Fruit fly (Drosophila melanogaster) whole organism, adult: ENCODE results near the gene orion.

ENCODE experiments used
- CG11617 ChIP-seq: fragments of 200-800 bp; sonication (Bioruptor generic); optimal IDR thresholded peaks from 2 replicates; lab custom pipeline; 2017; ENCODE audit warnings: mild to moderate bottlenecking, missing biosample characterization, missing genetic modification reagents, missing genetic modification characterization
- CG12768 ChIP-seq: fragments of 200-800 bp; sonication (Bioruptor generic); optimal IDR thresholded peaks from 2 replicates; lab custom pipeline; 2017; ENCODE audit warnings: missing biosample characterization, missing genetic modification characterization, mild to moderate bottlenecking, moderate library complexity, missing genetic modification reagents
- CG14711 ChIP-seq: fragments of 200-800 bp; sonication (Bioruptor generic); optimal IDR thresholded peaks from 2 replicates; lab custom pipeline; 2018; ENCODE audit warnings: missing biosample characterization, mild to moderate bottlenecking, missing genetic modification characterization, moderate library complexity
- CG1620 ChIP-seq: fragments of 200-800 bp; sonication (Bioruptor generic); optimal IDR thresholded peaks from 2 replicates; lab custom pipeline; 2016; ENCODE audit warnings: missing biosample characterization, missing genetic modification characterization
- CG33017 ChIP-seq: fragments of 200-800 bp; sonication (Bioruptor generic); optimal IDR thresholded peaks from 2 replicates; lab custom pipeline; 2018; ENCODE audit warnings: missing biosample characterization, mild to moderate bottlenecking, missing genetic modification characterization, moderate library complexity
- CG5204 ChIP-seq: fragments of 200-800 bp; sonication (Bioruptor generic); optimal IDR thresholded peaks from 2 replicates; lab custom pipeline; 2016; ENCODE audit warnings: missing biosample characterization, missing genetic modification characterization
- CG7045 ChIP-seq: fragments of 200-800 bp; sonication (Bioruptor generic); optimal IDR thresholded peaks from 2 replicates; lab custom pipeline; 2017; ENCODE audit warnings: missing biosample characterization, mild to moderate bottlenecking, missing genetic modification characterization
- CG7101 ChIP-seq: fragments of 200-800 bp; sonication (Bioruptor generic); optimal IDR thresholded peaks from 2 replicates; lab custom pipeline; 2018; ENCODE audit warnings: missing biosample characterization, mild to moderate bottlenecking, missing genetic modification characterization, moderate library complexity
- Clk ChIP-seq: fragments of 200-800 bp; sonication (Bioruptor generic); optimal IDR thresholded peaks from 2 replicates; lab custom pipeline; 2017; ENCODE audit warnings: missing biosample characterization, missing genetic modification characterization
- Crg-1 ChIP-seq: fragments of 200-800 bp; sonication (Bioruptor generic); optimal IDR thresholded peaks from 2 replicates; lab custom pipeline; 2016; ENCODE audit warnings: missing biosample characterization, missing genetic modification characterization
- Hr96 ChIP-seq: fragments of 200-800 bp; sonication (Bioruptor generic); optimal IDR thresholded peaks from 2 replicates; lab custom pipeline; 2016; ENCODE audit warnings: missing biosample characterization, missing genetic modification characterization
- Mnt ChIP-seq: fragments of 200-800 bp; sonication (Bioruptor generic); optimal IDR thresholded peaks from 2 replicates; lab custom pipeline; 2016; ENCODE audit warnings: missing biosample characterization, mild to moderate bottlenecking, missing genetic modification characterization
- bab1 ChIP-seq: fragments of 200-800 bp; sonication (Bioruptor generic); optimal IDR thresholded peaks from 3 replicates; lab custom pipeline; 2019; ENCODE audit warnings: missing biosample characterization, mild to moderate bottlenecking, missing genetic modification characterization, moderate library complexity
- cic ChIP-seq: fragments of 200-800 bp; sonication (Bioruptor generic); optimal IDR thresholded peaks from 2 replicates; lab custom pipeline; 2017; ENCODE audit warnings: missing biosample characterization, mild to moderate bottlenecking, missing genetic modification characterization, moderate library complexity
- cnc ChIP-seq, 2 experiments: fragments of >200 bp; optimal IDR thresholded peaks; 2 replicates each; lab custom pipeline; 2017
- kay ChIP-seq: fragments of 200-800 bp; sonication (Bioruptor generic); peaks from one replicate; lab custom pipeline; 2016; ENCODE audit warnings: missing biosample characterization, missing genetic modification characterization, borderline replicate concordance
- ovo ChIP-seq: fragments of 200-800 bp; sonication (Bioruptor generic); optimal IDR thresholded peaks from 2 replicates; lab custom pipeline; 2016; ENCODE audit warnings: missing biosample characterization, missing genetic modification characterization
- pad ChIP-seq: fragments of 200-800 bp; sonication (Bioruptor generic); optimal IDR thresholded peaks from 3 replicates; lab custom pipeline; 2017; ENCODE audit warnings: missing biosample characterization, missing genetic modification characterization, mild to moderate bottlenecking, moderate library complexity, missing genetic modification reagents
- tj ChIP-seq: fragments of 200-800 bp; sonication (Bioruptor generic); optimal IDR thresholded peaks from 3 replicates; lab custom pipeline; 2017; ENCODE audit warnings: missing biosample characterization, mild to moderate bottlenecking, missing genetic modification characterization, moderate library complexity
- toe ChIP-seq: fragments of 200-800 bp; sonication (Bioruptor generic); optimal IDR thresholded peaks from 2 replicates; lab custom pipeline; 2016; ENCODE audit warnings: missing biosample characterization, missing genetic modification characterization

Gene orion

DNA sequence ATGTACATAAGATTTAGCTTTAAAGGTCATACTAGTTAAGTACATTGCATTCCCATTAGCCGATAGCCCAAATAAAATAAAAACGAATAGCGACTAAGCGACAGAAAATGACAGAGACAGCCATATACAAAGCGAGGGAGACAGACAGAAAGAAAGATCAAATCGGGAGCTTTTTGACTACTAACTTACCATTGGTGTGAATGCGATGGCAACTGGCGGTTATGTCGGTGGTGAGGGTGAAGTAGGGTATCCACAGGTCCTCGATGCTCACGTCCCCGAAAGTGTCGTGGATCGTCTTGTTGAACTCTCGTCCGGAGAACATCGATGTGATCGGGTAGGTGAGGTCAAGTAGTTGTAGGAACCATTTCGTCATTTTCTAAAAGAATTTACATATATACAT is 14.3 kb upstream of the orion start:
- TF ChIP-seq CG7045 (GFP tag; lab: Kevin White, UChicago) (no peak), CG14711 (no peak), toe (GFP tag; lab: Kevin White, UChicago) (no peak), Clk (no peak), pad (GFP tag; lab: Kevin White, UChicago) (no peak), CG5204 (GFP tag; lab: Kevin White, UChicago) (no peak), cic (GFP tag; lab: Kevin White, UChicago) (no peak), CG7101 (tag; lab: Kevin White, UChicago) (no peak), bab1 (no peak), CG1620 (GFP tag; lab: Kevin White, UChicago) (no peak), Hr96 (GFP tag; lab: Kevin White, UChicago) (no peak), CG33017 (tag; lab: Kevin White, UChicago) (no peak), Crg-1 (GFP tag; lab: Kevin White, UChicago) (no peak), CG12768 (GFP tag; lab: Kevin White, UChicago) (no peak), cnc (optimal IDR thresholded peaks at IDR 0.05; lab: Kevin White, UChicago) (no peak), CG11617 (no peak), tj (GFP tag; lab: Kevin White, UChicago) (no peak)

DNA sequence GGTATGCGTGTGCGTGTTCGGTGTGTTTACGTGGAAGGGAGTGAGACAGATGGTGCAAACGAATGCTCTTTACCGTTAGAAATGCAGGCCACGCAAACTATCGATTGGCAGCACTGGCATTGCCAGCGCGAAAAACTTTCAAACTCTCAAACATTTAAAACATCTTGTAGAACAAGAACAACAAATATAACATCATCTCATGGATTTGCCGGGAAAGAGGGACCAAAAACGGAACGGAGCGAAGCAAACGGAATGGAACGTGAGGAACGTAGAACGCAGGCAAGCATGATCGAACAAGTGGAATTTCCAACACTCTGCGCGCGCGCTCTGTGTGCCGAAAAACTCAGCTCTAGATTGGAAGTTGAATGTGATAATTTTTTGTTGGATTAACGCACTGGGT is 12.8 kb upstream of the orion start:
- TF ChIP-seq pad (GFP tag; lab: Kevin White, UChicago) (no peak), ovo (GFP tag; lab: Kevin White, UChicago) (peak; percentile 70)

DNA sequence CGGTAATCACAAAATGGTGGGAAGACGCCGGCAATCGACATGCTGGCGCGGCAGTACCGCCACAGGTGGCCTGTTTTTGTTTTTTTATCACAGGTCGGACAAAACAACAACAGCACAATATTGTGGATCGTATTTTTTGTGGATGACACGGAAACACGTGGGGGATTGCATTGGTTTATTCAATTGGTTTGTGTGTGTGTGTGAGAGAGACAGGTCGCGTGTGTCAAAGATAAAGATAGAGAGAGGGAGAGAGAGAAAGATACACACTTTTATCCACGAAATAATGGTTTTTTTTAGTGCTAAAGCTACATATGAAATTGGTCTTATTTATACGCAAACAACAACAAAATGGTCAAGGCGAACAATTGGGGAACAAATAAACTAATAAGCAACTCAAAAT is 12.3 kb upstream of the orion start:
- TF ChIP-seq toe (GFP tag; lab: Kevin White, UChicago) (no peak), CG5204 (GFP tag; lab: Kevin White, UChicago) (no peak), Hr96 (GFP tag; lab: Kevin White, UChicago) (no peak), cic (GFP tag; lab: Kevin White, UChicago) (no peak), bab1 (no peak), CG33017 (tag; lab: Kevin White, UChicago) (no peak), Clk (no peak), Mnt (peak; percentile 70)

- no peak for TF ChIP-seq CG12768 (GFP tag; lab: Kevin White, UChicago)
- TF ChIP-seq Mnt, result no peak
- no peak for TF ChIP-seq CG7045 (GFP tag; lab: Kevin White, UChicago)
- TF ChIP-seq CG33017 (tag; lab: Kevin White, UChicago), result no peak
- no peak for TF ChIP-seq toe (GFP tag; lab: Kevin White, UChicago)
Observed at dm6 chrX:7955890-7956289, 9.2 kb upstream of the orion start, which contains the start of the genes CG15332 and CG15330. Gene CG15332, minus strand, starts transcription at chrX:7955990. Gene CG15330, plus strand, starts transcription at chrX:7956064.

dm6 chrX:7944772-7945722 is 1.7 kb downstream of the orion start:
- TF ChIP-seq toe (GFP tag; lab: Kevin White, UChicago) (peak; percentile 24), cnc (optimal IDR thresholded peaks at IDR 0.05; lab: Kevin White, UChicago) (no peak), Hr96 (GFP tag; lab: Kevin White, UChicago) (no peak), CG5204 (GFP tag; lab: Kevin White, UChicago) (no peak), Crg-1 (GFP tag; lab: Kevin White, UChicago) (no peak), bab1 (peak; percentile 72), Mnt (no peak), CG14711 (peak; percentile 53), CG12768 (GFP tag; lab: Kevin White, UChicago) (no peak), CG7101 (tag; lab: Kevin White, UChicago) (peak; percentile 37), kay (GFP tag; lab: Kevin White, UChicago) (no peak), CG11617 (peak; percentile 15), cic (GFP tag; lab: Kevin White, UChicago) (peak; percentile 73), CG7045 (GFP tag; lab: Kevin White, UChicago) (peak; percentile 33), ovo (GFP tag; lab: Kevin White, UChicago) (peak; percentile 95), Clk (no peak), CG33017 (tag; lab: Kevin White, UChicago) (no peak), tj (GFP tag; lab: Kevin White, UChicago) (peak; percentile 100), pad (GFP tag; lab: Kevin White, UChicago) (peak; percentile 61), CG1620 (GFP tag; lab: Kevin White, UChicago) (no peak)

DNA sequence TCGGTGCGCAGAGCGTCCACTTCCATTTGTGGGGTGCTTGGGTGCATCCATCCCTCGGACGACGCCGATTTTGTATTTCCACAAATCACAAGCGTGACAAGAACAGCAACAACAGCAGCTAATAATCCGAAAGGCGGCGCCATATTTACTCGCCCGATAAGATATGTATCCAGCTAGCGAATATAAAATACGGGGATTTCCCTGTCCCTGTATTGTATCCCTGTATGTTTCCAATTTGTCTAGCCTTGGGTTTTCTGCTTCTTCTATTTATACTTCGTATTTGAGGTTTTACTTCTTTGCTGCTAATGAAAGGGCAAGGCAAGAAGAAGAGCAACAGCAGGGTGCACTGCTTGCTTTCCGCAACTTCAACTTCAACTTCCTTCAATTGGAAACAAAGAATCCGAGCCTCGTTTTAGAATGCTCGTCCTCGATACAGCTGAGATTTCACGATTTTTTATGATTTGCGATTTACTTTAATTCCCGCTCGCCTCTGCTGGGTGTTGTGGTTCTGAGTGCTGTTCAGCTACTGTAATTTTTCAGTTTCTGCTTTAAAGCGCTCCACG is 2.5 kb downstream of the orion start:
- no peak for TF ChIP-seq CG14711
- no peak for TF ChIP-seq CG1620 (GFP tag; lab: Kevin White, UChicago)
- TF ChIP-seq bab1, result no peak
- TF ChIP-seq cic (GFP tag; lab: Kevin White, UChicago), result no peak
- no peak for TF ChIP-seq Mnt
- TF ChIP-seq CG33017 (tag; lab: Kevin White, UChicago), result no peak
- no peak for TF ChIP-seq Clk
- no peak for TF ChIP-seq kay (GFP tag; lab: Kevin White, UChicago)
- no peak for TF ChIP-seq CG11617
- no peak for TF ChIP-seq CG5204 (GFP tag; lab: Kevin White, UChicago)
- no peak for TF ChIP-seq pad (GFP tag; lab: Kevin White, UChicago)
- no peak for TF ChIP-seq ovo (GFP tag; lab: Kevin White, UChicago)
- TF ChIP-seq CG12768 (GFP tag; lab: Kevin White, UChicago), result no peak
- TF ChIP-seq CG7045 (GFP tag; lab: Kevin White, UChicago), result no peak
- TF ChIP-seq tj (GFP tag; lab: Kevin White, UChicago), result no peak
- TF ChIP-seq Crg-1 (GFP tag; lab: Kevin White, UChicago), result no peak
- TF ChIP-seq CG7101 (tag; lab: Kevin White, UChicago), result no peak
- TF ChIP-seq cnc (optimal IDR thresholded peaks at IDR 0.05; lab: Kevin White, UChicago), result no peak
- TF ChIP-seq Hr96 (GFP tag; lab: Kevin White, UChicago), result no peak
